In the genomic region with DNA sequence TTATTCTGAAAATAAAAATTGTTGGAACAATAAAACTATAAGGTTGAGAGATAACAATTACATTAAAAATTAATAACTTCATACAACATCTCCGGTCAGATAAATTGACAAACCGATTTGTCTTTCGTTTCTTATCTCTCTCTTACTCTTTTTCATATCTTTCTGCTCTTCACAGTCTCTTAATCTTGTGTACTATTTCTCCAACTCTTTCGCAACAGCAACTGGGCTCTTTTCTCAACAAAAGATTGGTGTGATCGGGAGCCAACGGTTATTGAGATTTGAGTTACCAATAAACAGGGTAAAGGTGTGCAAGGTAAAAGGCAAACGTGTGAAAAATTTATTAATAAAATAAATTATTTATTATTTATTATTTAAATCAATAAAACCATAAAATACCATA, we compare ENCODE assay signal across 7 worm cellular contexts.
A peak's percentile ranks its signal among the peaks of the same experiment; 100 is the strongest.
TF ChIP-seq lines count a peak whose summit lies in the region.

A gene (minus strand): TSS at position 99 of the 400 bp plus-strand sequence.

TF ChIP-seq in whole organism, L1 larva, 84 proteins besides CTCF, POLR2A, EP300 and RAD21:
- TF ChIP-seq lsy-2 (tag; optimal IDR thresholded peaks at IDR 0.05; lab: Kevin White, UChicago): peak in 1 of 2 experiments; percentile 31
- peak in 1 of 2 experiments; percentile 35 for TF ChIP-seq efl-1 (optimal IDR thresholded peaks at IDR 0.05; lab: Kevin White, UChicago)
- TF ChIP-seq efl-1 (GFP tag; optimal IDR thresholded peaks at IDR 0.05 in 1 of 2; lab: Kevin White, UChicago): no peak
- TF ChIP-seq swsn-7 (tag; optimal IDR thresholded peaks at IDR 0.05; lab: Kevin White, UChicago): no peak
- peak; percentile 41 for TF ChIP-seq rnt-1 (tag; optimal IDR thresholded peaks at IDR 0.05; lab: Kevin White, UChicago)
TF ChIP-seq in whole organism, L1 larva: peak in this region for 3.

TF ChIP-seq in whole organism, L2 larva, 48 proteins besides CTCF, POLR2A, EP300 and RAD21:
- TF ChIP-seq lsy-2 (tag; optimal IDR thresholded peaks at IDR 0.05; lab: Kevin White, UChicago) (peak in 1 of 2 experiments; percentile 30), sma-3 (GFP tag; optimal IDR thresholded peaks at IDR 0.05; lab: Kevin White, UChicago) (no peak), C34F6.9 (tag; optimal IDR thresholded peaks at IDR 0.05; lab: Kevin White, UChicago) (peak; percentile 40), aly-2 (tag; optimal IDR thresholded peaks at IDR 0.05; lab: Kevin White, UChicago) (no peak), mab-5 (tag; optimal IDR thresholded peaks at IDR 0.05; lab: Kevin White, UChicago) (no peak), ceh-82 (tag; optimal IDR thresholded peaks at IDR 0.05; lab: Kevin White, UChicago) (no peak), unc-55 (GFP tag; optimal IDR thresholded peaks at IDR 0.05; lab: Kevin White, UChicago) (peak; percentile 60), lin-11 (tag; optimal IDR thresholded peaks at IDR 0.05; lab: Kevin White, UChicago) (no peak)
TF ChIP-seq in whole organism, L2 larva: peak in this region for 3.

TF ChIP-seq in whole organism, L3 larva, 47 proteins besides CTCF, POLR2A, EP300 and RAD21:
- TF ChIP-seq pha-4 (tag; optimal IDR thresholded peaks at IDR 0.05; lab: Kevin White, UChicago) (peak; percentile 30), nfya-1 (tag; optimal IDR thresholded peaks at IDR 0.05; lab: Kevin White, UChicago; ENCODE audit: insufficient read depth) (peak; percentile 7), jun-1 (tag; optimal IDR thresholded peaks at IDR 0.05; lab: Kevin White, UChicago) (no peak)

TF ChIP-seq in whole organism, L4 larva, 104 proteins besides CTCF, POLR2A, EP300 and RAD21:
- TF ChIP-seq hmg-1.1 (GFP tag; IDR thresholded peaks at IDR 0.05; lab: Robert Waterston, UW) (no peak), D1046.2 (GFP tag; IDR thresholded peaks at IDR 0.05; lab: Robert Waterston, UW) (no peak), ceh-44 (GFP tag; IDR thresholded peaks at IDR 0.05; lab: Robert Waterston, UW) (no peak), nhr-102 (tag; optimal IDR thresholded peaks at IDR 0.05; lab: Kevin White, UChicago) (no peak), ztf-7 (tag; optimal IDR thresholded peaks at IDR 0.05; lab: Kevin White, UChicago) (no peak), skn-1 (tag; optimal IDR thresholded peaks at IDR 0.05; lab: Kevin White, UChicago) (no peak), nhr-48 (tag; optimal IDR thresholded peaks at IDR 0.05; lab: Kevin White, UChicago) (no peak), daf-16 (GFP tag; optimal IDR thresholded peaks at IDR 0.05; lab: Kevin White, UChicago) (no peak), daf-16 (tag; optimal IDR thresholded peaks at IDR 0.05; lab: Kevin White, UChicago) (peak; percentile 24)

TF ChIP-seq in whole organism, late embryonic, 69 proteins besides CTCF, POLR2A, EP300 and RAD21:
- TF ChIP-seq F13H6.1 (tag; optimal IDR thresholded peaks at IDR 0.05; lab: Kevin White, UChicago) (no peak), elt-2 (tag; optimal IDR thresholded peaks at IDR 0.05; lab: Kevin White, UChicago) (no peak), unc-86 (tag; optimal IDR thresholded peaks at IDR 0.05; lab: Kevin White, UChicago) (no peak), unc-55 (GFP tag; optimal IDR thresholded peaks at IDR 0.05; lab: Kevin White, UChicago) (peak; percentile 6), ceh-24 (tag; optimal IDR thresholded peaks at IDR 0.05; lab: Kevin White, UChicago) (no peak), sdc-2 (tag; optimal IDR thresholded peaks at IDR 0.05; lab: Kevin White, UChicago) (no peak), ceh-48 (tag; optimal IDR thresholded peaks at IDR 0.05; lab: Kevin White, UChicago) (no peak), lim-6 (tag; optimal IDR thresholded peaks at IDR 0.05; lab: Kevin White, UChicago) (no peak)

TF ChIP-seq in whole organism, mixed stage, embryonic, 35 proteins besides CTCF, POLR2A, EP300 and RAD21:
- TF ChIP-seq hlh-1 (tag; optimal IDR thresholded peaks at IDR 0.05; lab: Kevin White, UChicago) (peak; percentile 40), blmp-1 (tag; optimal IDR thresholded peaks at IDR 0.05; lab: Kevin White, UChicago) (no peak), ces-1 (GFP tag; optimal IDR thresholded peaks at IDR 0.05; lab: Kevin White, UChicago) (peak; percentile 11), lin-13 (tag; optimal IDR thresholded peaks at IDR 0.05; lab: Kevin White, UChicago) (no peak)

TF ChIP-seq in whole organism, young adult, 124 proteins besides CTCF, POLR2A, EP300 and RAD21:
- TF ChIP-seq snpc-3.4 (tag; optimal IDR thresholded peaks at IDR 0.05; lab: Kevin White, UChicago): no peak
- TF ChIP-seq sptf-2 (GFP tag; optimal IDR thresholded peaks at IDR 0.05; lab: Kevin White, UChicago): no peak
- TF ChIP-seq cebp-1 (GFP tag; IDR thresholded peaks at IDR 0.05; lab: Robert Waterston, UW): 0 out of 2 replicates have a peak, but pooled peaks have one; percentile 59
- TF ChIP-seq cebp-1 (tag; optimal IDR thresholded peaks at IDR 0.05; lab: Kevin White, UChicago): peak; percentile 87
- TF ChIP-seq ekl-4 (GFP tag; IDR thresholded peaks at IDR 0.05; lab: Robert Waterston, UW): no peak
- TF ChIP-seq hmg-1.2 (GFP tag; IDR thresholded peaks at IDR 0.05; lab: Robert Waterston, UW): peak; percentile 74; the same call in 1 of the 2 replicates
- TF ChIP-seq Y79H2A.3 (GFP tag; conservative IDR thresholded peaks at IDR 0.05; lab: Robert Waterston, UW): no peak
- TF ChIP-seq K12H6.12 (tag; optimal IDR thresholded peaks at IDR 0.05; lab: Kevin White, UChicago): no peak
